Fruit fly (Drosophila melanogaster) whole organism, prepupa: ENCODE data around the gene Cht7.

Source experiments
- CG10631 ChIP-seq: fragments of 200-800 bp; sonication (Bioruptor generic); optimal IDR thresholded peaks from 2 replicates; lab custom pipeline; 2016; ENCODE audit warnings: missing biosample characterization, missing genetic modification characterization
- CG10669 ChIP-seq: fragments of 200-800 bp; sonication (Bioruptor generic); optimal IDR thresholded peaks from 3 replicates; lab custom pipeline; 2018; ENCODE audit warnings: missing biosample characterization, mild to moderate bottlenecking, missing genetic modification characterization, moderate library complexity
- CG11294 ChIP-seq: fragments of 200-800 bp; sonication (Bioruptor generic); IDR thresholded peaks from 2 replicates; pipeline ENCODE4 v1.3.6; 2022; ENCODE audit warnings: missing biosample characterization, missing genetic modification characterization
- CG11762 ChIP-seq: fragments of 200-800 bp; sonication (Bioruptor generic); optimal IDR thresholded peaks from 3 replicates; lab custom pipeline; 2016; ENCODE audit warnings: missing biosample characterization, missing genetic modification characterization; ENCODE audit not compliant: insufficient read depth
- CG11902 ChIP-seq: fragments of 200-800 bp; sonication (Bioruptor generic); optimal IDR thresholded peaks from 3 replicates; lab custom pipeline; 2016; ENCODE audit warnings: missing biosample characterization, missing genetic modification characterization
- CG15336 ChIP-seq: fragments of 200-800 bp; sonication (Bioruptor generic); IDR thresholded peaks from 2 replicates; pipeline ENCODE4 v1.3.6; 2022; ENCODE audit warnings: missing biosample characterization, missing genetic modification characterization
- CG16779 ChIP-seq: fragments of 200-800 bp; sonication (Bioruptor generic); optimal IDR thresholded peaks from 3 replicates; lab custom pipeline; 2017; ENCODE audit warnings: missing biosample characterization, mild to moderate bottlenecking, missing genetic modification characterization
- CG3032 ChIP-seq: fragments of 200-800 bp; optimal IDR thresholded peaks from 2 replicates; lab custom pipeline; 2019; ENCODE audit warnings: missing biosample characterization, mild to moderate bottlenecking, missing genetic modification characterization, moderate library complexity
- CG31627 ChIP-seq: fragments of 200-800 bp; sonication (Bioruptor generic); optimal IDR thresholded peaks from 3 replicates; lab custom pipeline; 2016; ENCODE audit warnings: missing biosample characterization, missing genetic modification characterization
- CG32006 ChIP-seq: fragments of 200-800 bp; sonication (Bioruptor generic); optimal IDR thresholded peaks from 3 replicates; lab custom pipeline; 2017; ENCODE audit warnings: missing biosample characterization, mild to moderate bottlenecking, missing genetic modification characterization
- CG3919 ChIP-seq: fragments of 200-800 bp; sonication (Bioruptor generic); optimal IDR thresholded peaks from 3 replicates; lab custom pipeline; 2016; ENCODE audit warnings: missing biosample characterization, missing genetic modification characterization
- CG6163 ChIP-seq: fragments of 200-800 bp; sonication (Bioruptor generic); IDR thresholded peaks from 3 replicates; pipeline ENCODE4 v1.3.6; 2022; ENCODE audit warnings: missing biosample characterization, missing genetic modification characterization
- CG6276 ChIP-seq: fragments of 200-800 bp; sonication (Bioruptor generic); optimal IDR thresholded peaks from 2 replicates; lab custom pipeline; 2017; ENCODE audit warnings: missing biosample characterization, mild to moderate bottlenecking, missing genetic modification characterization
- CG6792 ChIP-seq: fragments of 200-800 bp; sonication (Bioruptor generic); optimal IDR thresholded peaks from 3 replicates; lab custom pipeline; 2016; ENCODE audit warnings: missing biosample characterization, missing genetic modification characterization
- CG6854 ChIP-seq: fragments of 200-800 bp; sonication (Bioruptor generic); optimal IDR thresholded peaks from 2 replicates; lab custom pipeline; 2017; ENCODE audit warnings: missing biosample characterization, mild to moderate bottlenecking, missing genetic modification characterization
- CG7368 ChIP-seq: fragments of 200-800 bp; sonication (Bioruptor generic); optimal IDR thresholded peaks from 3 replicates; lab custom pipeline; 2016; ENCODE audit warnings: missing biosample characterization, missing genetic modification characterization
- CG8119 ChIP-seq: fragments of 200-800 bp; sonication (Bioruptor generic); IDR thresholded peaks from 3 replicates; pipeline ENCODE4 v1.3.6; 2022; ENCODE audit warnings: missing biosample characterization, missing genetic modification characterization
- CG8632 ChIP-seq: fragments of 200-800 bp; sonication (Bioruptor generic); optimal IDR thresholded peaks from 3 replicates; lab custom pipeline; 2016; ENCODE audit warnings: missing biosample characterization, missing genetic modification characterization
- CG9139 ChIP-seq: fragments of 200-800 bp; sonication (Bioruptor generic); optimal IDR thresholded peaks from 3 replicates; lab custom pipeline; 2017; ENCODE audit warnings: missing biosample characterization, mild to moderate bottlenecking, missing genetic modification characterization
- Eip75B ChIP-seq: fragments of 200-800 bp; sonication (Bioruptor generic); optimal IDR thresholded peaks from 3 replicates; lab custom pipeline; 2016; ENCODE audit warnings: missing biosample characterization, missing genetic modification characterization
- Eip78C ChIP-seq: fragments of 200-800 bp; sonication (Bioruptor generic); peaks from one replicate; lab custom pipeline; 2016; ENCODE audit warnings: missing biosample characterization, missing genetic modification characterization
- Eip93F ChIP-seq: fragments of 200-800 bp; sonication (Bioruptor generic); optimal IDR thresholded peaks from 2 replicates; lab custom pipeline; 2016; ENCODE audit warnings: missing biosample characterization, mild to moderate bottlenecking, missing genetic modification characterization
- Hr39 ChIP-seq: fragments of 200-800 bp; sonication (Bioruptor generic); optimal IDR thresholded peaks from 2 replicates; lab custom pipeline; 2016; ENCODE audit warnings: missing biosample characterization, missing genetic modification characterization
- Lpt ChIP-seq: fragments of 200-800 bp; sonication (Bioruptor generic); optimal IDR thresholded peaks from 3 replicates; lab custom pipeline; 2016; ENCODE audit warnings: missing biosample characterization, missing genetic modification characterization
- Met ChIP-seq: fragments of 200-800 bp; sonication (Bioruptor generic); optimal IDR thresholded peaks from 3 replicates; lab custom pipeline; 2016; ENCODE audit warnings: missing biosample characterization, missing genetic modification characterization
- OdsH ChIP-seq: fragments of 200-800 bp; sonication (Bioruptor generic); optimal IDR thresholded peaks from 3 replicates; lab custom pipeline; 2016; ENCODE audit warnings: missing biosample characterization, missing genetic modification characterization
- Smox ChIP-seq: fragments of 200-800 bp; sonication (Bioruptor generic); optimal IDR thresholded peaks from 3 replicates; lab custom pipeline; 2016; ENCODE audit warnings: missing biosample characterization, missing genetic modification characterization
- Sox102F ChIP-seq: fragments of 200-800 bp; sonication (Bioruptor generic); optimal IDR thresholded peaks from 2 replicates; lab custom pipeline; 2016; ENCODE audit warnings: missing biosample characterization, mild to moderate bottlenecking, missing genetic modification characterization
- Sox14 ChIP-seq: fragments of 200-800 bp; sonication (Bioruptor generic); optimal IDR thresholded peaks from 3 replicates; lab custom pipeline; 2016; ENCODE audit warnings: missing biosample characterization, missing genetic modification characterization
- Sox15 ChIP-seq: fragments of 200-800 bp; sonication (Bioruptor generic); optimal IDR thresholded peaks from 3 replicates; lab custom pipeline; 2016; ENCODE audit warnings: missing biosample characterization, missing genetic modification characterization
- achi ChIP-seq: fragments of 200-800 bp; sonication (Bioruptor generic); optimal IDR thresholded peaks from 3 replicates; lab custom pipeline; 2016; ENCODE audit warnings: missing biosample characterization, missing genetic modification characterization
- acj6 ChIP-seq: fragments of 200-800 bp; sonication (Bioruptor generic); optimal IDR thresholded peaks from 3 replicates; lab custom pipeline; 2016; ENCODE audit warnings: missing biosample characterization, missing genetic modification characterization
- dac ChIP-seq: fragments of 200-800 bp; sonication (Bioruptor generic); optimal IDR thresholded peaks from 2 replicates; lab custom pipeline; 2017; ENCODE audit warnings: missing biosample characterization, mild to moderate bottlenecking, missing genetic modification characterization
- dsx ChIP-seq: fragments of 200-800 bp; optimal IDR thresholded peaks from 3 replicates; lab custom pipeline; 2019; ENCODE audit warnings: missing biosample characterization, mild to moderate bottlenecking, missing genetic modification characterization, moderate library complexity; ENCODE audit not compliant: poor library complexity, severe bottlenecking
- eg ChIP-seq: fragments of 200-800 bp; sonication (Bioruptor generic); IDR thresholded peaks from 3 replicates; pipeline ENCODE4 v1.3.6; 2022; ENCODE audit warnings: missing biosample characterization, missing genetic modification characterization
- esn ChIP-seq: fragments of 200-800 bp; sonication (Bioruptor generic); optimal IDR thresholded peaks from 2 replicates; lab custom pipeline; 2016; ENCODE audit warnings: missing biosample characterization, mild to moderate bottlenecking, missing genetic modification characterization, moderate library complexity
- fd59A ChIP-seq: fragments of 200-800 bp; sonication (Bioruptor generic); optimal IDR thresholded peaks from 2 replicates; lab custom pipeline; 2017; ENCODE audit warnings: missing biosample characterization, mild to moderate bottlenecking, missing genetic modification characterization, missing genetic modification reagents
- fd85E ChIP-seq: fragments of 200-800 bp; sonication (Bioruptor generic); optimal IDR thresholded peaks from 3 replicates; lab custom pipeline; 2016; ENCODE audit warnings: missing biosample characterization, missing genetic modification characterization
- fkh ChIP-seq: fragments of 200-800 bp; sonication (Bioruptor generic); optimal IDR thresholded peaks from 3 replicates; lab custom pipeline; 2017; ENCODE audit warnings: missing biosample characterization, mild to moderate bottlenecking, missing genetic modification characterization, moderate library complexity
- net ChIP-seq: fragments of 200-800 bp; sonication (Bioruptor generic); optimal IDR thresholded peaks from 3 replicates; lab custom pipeline; 2016; ENCODE audit warnings: missing biosample characterization, missing genetic modification characterization
- ss ChIP-seq, 2 experiments: fragments of 200-800 bp; sonication (Bioruptor generic); optimal IDR thresholded peaks; 2 replicates in 1 of 2; 3 replicates in 1 of 2; lab custom pipeline; 2017 to 2018; ENCODE audit warnings: mild to moderate bottlenecking in 2 of 2, missing biosample characterization in 2 of 2, missing genetic modification characterization in 2 of 2, moderate library complexity in 1 of 2
- svp ChIP-seq: fragments of 200-800 bp; sonication (Bioruptor generic); peaks from one replicate; lab custom pipeline; 2016; ENCODE audit warnings: missing biosample characterization, missing genetic modification characterization
- topi ChIP-seq: fragments of 200-800 bp; sonication (Bioruptor generic); optimal IDR thresholded peaks from 3 replicates; lab custom pipeline; 2016; ENCODE audit warnings: missing biosample characterization, missing genetic modification characterization
- vri ChIP-seq: fragments of 200-800 bp; sonication (Bioruptor generic); optimal IDR thresholded peaks from 3 replicates; lab custom pipeline; 2016; ENCODE audit warnings: missing biosample characterization, mild to moderate bottlenecking, missing genetic modification characterization

The Cht7 gene

dm6 chr3L:3060054-3060979, 46.4 kb downstream of the Cht7 start (continued):
- peak; percentile 100 for TF ChIP-seq acj6 (GFP tag; lab: Kevin White, UChicago)
- TF ChIP-seq CG10631 = peak; percentile 100
- peak; percentile 100 for TF ChIP-seq Eip75B (GFP tag; lab: Kevin White, UChicago)
- peak; percentile 99 for TF ChIP-seq dac (GFP tag; lab: Kevin White, UChicago)
- peak; percentile 98 for TF ChIP-seq fd85E (GFP tag; lab: Kevin White, UChicago)
- TF ChIP-seq CG10669 (GFP tag; lab: Kevin White, UChicago) = peak; percentile 99
- TF ChIP-seq Lpt (GFP tag; lab: Kevin White, UChicago) = peak; percentile 99
- TF ChIP-seq CG15336 = peak; percentile 100
- peak; percentile 100 for TF ChIP-seq Hr39 (GFP tag; lab: Kevin White, UChicago)
- TF ChIP-seq CG8632 (GFP tag; lab: Kevin White, UChicago) = peak; percentile 100
- peak; percentile 100 for TF ChIP-seq Met (GFP tag; lab: Kevin White, UChicago)
- peak; percentile 98 for TF ChIP-seq CG6854 (GFP tag; lab: Kevin White, UChicago)
- TF ChIP-seq svp (GFP tag; lab: Kevin White, UChicago) = peak; percentile 100
- TF ChIP-seq Sox102F (GFP tag; lab: Kevin White, UChicago) = peak; percentile 100
- peak; percentile 99 for TF ChIP-seq Eip93F
- peak; percentile 100 for TF ChIP-seq CG11902
- TF ChIP-seq ss (GFP tag; optimal IDR thresholded peaks at IDR 0.05; lab: Kevin White, UChicago) = peak; percentile 94 to 97
- TF ChIP-seq CG3919 = peak; percentile 100
- peak; percentile 100 for TF ChIP-seq Sox15 (GFP tag; lab: Kevin White, UChicago)
- peak; percentile 99 for TF ChIP-seq CG6276 (GFP tag; lab: Kevin White, UChicago)
- TF ChIP-seq dsx (GFP tag; lab: Kevin White, UChicago) = peak; percentile 96
- peak; percentile 100 for TF ChIP-seq CG11294 (GFP tag; lab: Robert Waterston, UW)
- TF ChIP-seq fd59A (GFP tag; lab: Kevin White, UChicago) = peak; percentile 99
- TF ChIP-seq topi = peak; percentile 100
- TF ChIP-seq esn = peak; percentile 100
- peak; percentile 100 for TF ChIP-seq CG31627
- TF ChIP-seq Eip78C (GFP tag; lab: Kevin White, UChicago) = peak; percentile 100
- TF ChIP-seq CG11762 = peak; percentile 99
- peak; percentile 100 for TF ChIP-seq Smox (GFP tag; lab: Kevin White, UChicago)
- TF ChIP-seq, all 60 proteins: peak for 60

- TF ChIP-seq CG11902 (no peak), eg (GFP tag; lab: Robert Waterston, UW) (peak; percentile 29; the same call in 1 of the 3 replicates), CG8119 (GFP tag; lab: Robert Waterston, UW) (0 out of 3 replicates have a peak, but pooled peaks have one; percentile 12), CG15336 (peak; percentile 34), CG6792 (peak; percentile 27), CG8632 (GFP tag; lab: Kevin White, UChicago) (no peak), esn (peak; percentile 39), CG7368 (GFP tag; lab: Kevin White, UChicago) (no peak), Sox14 (GFP tag; lab: Kevin White, UChicago) (peak; percentile 29), topi (peak; percentile 2), fkh (GFP tag; lab: Kevin White, UChicago) (no peak), net (no peak), CG16779 (tag; lab: Kevin White, UChicago) (no peak), fd85E (GFP tag; lab: Kevin White, UChicago) (no peak), svp (GFP tag; lab: Kevin White, UChicago) (peak; percentile 78), Sox15 (GFP tag; lab: Kevin White, UChicago) (no peak), achi (peak; percentile 2), vri (GFP tag; lab: Kevin White, UChicago) (no peak), CG9139 (GFP tag; lab: Kevin White, UChicago) (no peak), Smox (GFP tag; lab: Kevin White, UChicago) (no peak), CG3032 (peak; percentile 6), CG11762 (no peak), OdsH (GFP tag; lab: Kevin White, UChicago) (no peak), CG6276 (GFP tag; lab: Kevin White, UChicago) (no peak), CG3919 (no peak), CG6163 (GFP tag; lab: Robert Waterston, UW) (no peak), Hr39 (GFP tag; lab: Kevin White, UChicago) (no peak), CG10631 (peak; percentile 27), CG32006 (peak; percentile 53), Sox102F (GFP tag; lab: Kevin White, UChicago) (no peak)
These were observed 47.5 kb downstream of the Cht7 start for dm6 chr3L:3058970-3059883.
